Fruit fly (Drosophila melanogaster): ENCODE measurements around the gene CG4502.

The CG4502 gene

dm6 chr2L:7204172-7204482 lies at the start of gene CG4502 (continued):
- peak; percentile 99 for TF ChIP-seq CG7963 (GFP tag; IDR thresholded peaks at IDR 0.05; ENCODE audit: partially characterized antibody)
- TF ChIP-seq gfzf (GFP tag; optimal IDR thresholded peaks at IDR 0.05) = peak; percentile 53
- TF ChIP-seq CG18262 (tag; optimal IDR thresholded peaks at IDR 0.05) = no peak
- no peak for TF ChIP-seq zfh2 (GFP tag; optimal IDR thresholded peaks at IDR 0.05)
- peak; percentile 100 for TF ChIP-seq Dref (GFP tag; IDR thresholded peaks at IDR 0.05)
- TF ChIP-seq CG1602 (GFP tag; optimal IDR thresholded peaks at IDR 0.05) = no peak
- TF ChIP-seq tll (GFP tag; optimal IDR thresholded peaks at IDR 0.05) = no peak
- TF ChIP-seq CG34422 (GFP tag; IDR thresholded peaks at IDR 0.05) = no peak
- no peak for TF ChIP-seq CG10979 (tag; optimal IDR thresholded peaks at IDR 0.05)
- TF ChIP-seq CG12299 (tag; optimal IDR thresholded peaks at IDR 0.05) = peak; percentile 55
- TF ChIP-seq CG14710 (tag; optimal IDR thresholded peaks at IDR 0.05) = peak; percentile 58
- no peak for TF ChIP-seq CG3281 (GFP tag; optimal IDR thresholded peaks at IDR 0.05)
- TF ChIP-seq tgo (GFP tag; IDR thresholded peaks at IDR 0.05) = no peak
- TF ChIP-seq insv (GFP tag; optimal IDR thresholded peaks at IDR 0.05) = peak in 1 of 2 experiments; percentile 6
- peak; percentile 12 for TF ChIP-seq bab2 (GFP tag; optimal IDR thresholded peaks at IDR 0.05)
- TF ChIP-seq crp (GFP tag; optimal IDR thresholded peaks at IDR 0.05) = no peak
- peak; percentile 41 for TF ChIP-seq CG15601 (tag; optimal IDR thresholded peaks at IDR 0.05)
- TF ChIP-seq Ada2b (GFP tag; IDR thresholded peaks at IDR 0.05) = no peak
- TF ChIP-seq Mes4 (GFP tag; optimal IDR thresholded peaks at IDR 0.05) = no peak
- peak; percentile 76 for TF ChIP-seq Rfx (GFP tag; IDR thresholded peaks at IDR 0.05)
- TF ChIP-seq CG32767 (GFP tag; IDR thresholded peaks at IDR 0.05) = no peak
- peak; percentile 11 for TF ChIP-seq Max (GFP tag; optimal IDR thresholded peaks at IDR 0.05)
- TF ChIP-seq gcm2 (GFP tag; optimal IDR thresholded peaks at IDR 0.05) = no peak
- TF ChIP-seq Opbp (GFP tag; IDR thresholded peaks at IDR 0.05; ENCODE audit: partially characterized antibody) = peak; percentile 99
- TF ChIP-seq CG3163 (GFP tag; optimal IDR thresholded peaks at IDR 0.05) = no peak
- TF ChIP-seq Dll (GFP tag; IDR thresholded peaks at IDR 0.05; ENCODE audit: partially characterized antibody) = peak; percentile 100
- no peak for TF ChIP-seq CG10462 (GFP tag; optimal IDR thresholded peaks at IDR 0.05)
- TF ChIP-seq CG6254 (GFP tag; optimal IDR thresholded peaks at IDR 0.05) = no peak
- peak; percentile 7 for TF ChIP-seq maf-S (GFP tag; optimal IDR thresholded peaks at IDR 0.05)
- TF ChIP-seq CG17361 (GFP tag; IDR thresholded peaks at IDR 0.05) = no peak
- TF ChIP-seq Gug (GFP tag; IDR thresholded peaks at IDR 0.05) = no peak
- TF ChIP-seq nom (GFP tag; optimal IDR thresholded peaks at IDR 0.05) = no peak
- TF ChIP-seq da (GFP tag; optimal IDR thresholded peaks at IDR 0.05) = no peak
- TF ChIP-seq CG12155 (GFP tag; optimal IDR thresholded peaks at IDR 0.05) = peak; percentile 37
- TF ChIP-seq NC2β (GFP tag; optimal IDR thresholded peaks at IDR 0.05) = no peak
- no peak for TF ChIP-seq kay (GFP tag; optimal IDR thresholded peaks at IDR 0.05)
- TF ChIP-seq CG1233 (GFP tag; optimal IDR thresholded peaks at IDR 0.05) = no peak
- TF ChIP-seq crc (GFP tag; optimal IDR thresholded peaks at IDR 0.05) = no peak
- TF ChIP-seq yki (optimal IDR thresholded peaks at IDR 0.05) = no peak
- TF ChIP-seq Dek (tag; optimal IDR thresholded peaks at IDR 0.05) = peak; percentile 21
- no peak for TF ChIP-seq vfl (GFP tag; optimal IDR thresholded peaks at IDR 0.05)
- no peak for TF ChIP-seq Taf1 (GFP tag; IDR thresholded peaks at IDR 0.05)
- TF ChIP-seq Dad (GFP tag; optimal IDR thresholded peaks at IDR 0.05) = peak; percentile 13
- no peak for TF ChIP-seq scrt (GFP tag; optimal IDR thresholded peaks at IDR 0.05)
- no peak for TF ChIP-seq aop (GFP tag; IDR thresholded peaks at IDR 0.05)
- no peak for TF ChIP-seq CG14667 (GFP tag; IDR thresholded peaks at IDR 0.05)
- no peak for TF ChIP-seq trh (GFP tag; optimal IDR thresholded peaks at IDR 0.05)
- no peak for TF ChIP-seq croc (GFP tag; conservative IDR thresholded peaks at IDR 0.05)
- peak; percentile 79 for TF ChIP-seq Hmr (GFP tag; optimal IDR thresholded peaks at IDR 0.05)
- TF ChIP-seq bowl (GFP tag; IDR thresholded peaks at IDR 0.05) = no peak
- TF ChIP-seq seq (GFP tag; IDR thresholded peaks at IDR 0.05) = no peak
- TF ChIP-seq chn (GFP tag; optimal IDR thresholded peaks at IDR 0.05) = no peak
- no peak for TF ChIP-seq CG6654 (GFP tag; optimal IDR thresholded peaks at IDR 0.05)
